Fruit fly (Drosophila melanogaster): ENCODE measurements around the gene CG6026.

The CG6026 gene

dm6 chr3R:19088962-19089597 lies 55.7 kb downstream of the CG6026 start (continued):
- TF ChIP-seq CG34376 (GFP tag; optimal IDR thresholded peaks at IDR 0.05) (peak; percentile 37), CG18619 (GFP tag; optimal IDR thresholded peaks at IDR 0.05) (no peak), Dfd (GFP tag; optimal IDR thresholded peaks at IDR 0.05) (no peak), chinmo (GFP tag; IDR thresholded peaks at IDR 0.05; ENCODE audit: partially characterized antibody) (0 out of 4 replicates have a peak, but pooled peaks have one; percentile 5), CG18011 (GFP tag; optimal IDR thresholded peaks at IDR 0.05) (no peak), NFAT (GFP tag; IDR thresholded peaks at IDR 0.05) (no peak), z (GFP tag; IDR thresholded peaks at IDR 0.05) (no peak), nerfin-1 (tag; optimal IDR thresholded peaks at IDR 0.05) (no peak), CG8388 (GFP tag; optimal IDR thresholded peaks at IDR 0.05) (no peak), CG8089 (GFP tag; optimal IDR thresholded peaks at IDR 0.05) (no peak), Asciz (GFP tag; optimal IDR thresholded peaks at IDR 0.05) (no peak), toy (GFP tag; IDR thresholded peaks at IDR 0.05) (no peak), prd (optimal IDR thresholded peaks at IDR 0.05) (no peak), prd (GFP tag; IDR thresholded peaks at IDR 0.05) (no peak), CG17829 (tag; optimal IDR thresholded peaks at IDR 0.05) (no peak), Sry-δ (GFP tag; optimal IDR thresholded peaks at IDR 0.05) (no peak), H15 (GFP tag; IDR thresholded peaks at IDR 0.05) (no peak), her (GFP tag; optimal IDR thresholded peaks at IDR 0.05) (no peak), Hand (GFP tag; optimal IDR thresholded peaks at IDR 0.05) (no peak), Ravus (GFP tag; IDR thresholded peaks at IDR 0.05) (no peak), Hmr (GFP tag; optimal IDR thresholded peaks at IDR 0.05) (no peak), trem (tag; optimal IDR thresholded peaks at IDR 0.05) (no peak), fd64A (GFP tag; optimal IDR thresholded peaks at IDR 0.05) (no peak), wdn (GFP tag; IDR thresholded peaks at IDR 0.05) (no peak), kay (GFP tag; optimal IDR thresholded peaks at IDR 0.05) (no peak), chm (GFP tag; IDR thresholded peaks at IDR 0.05) (no peak), pan (optimal IDR thresholded peaks at IDR 0.05) (no peak), pan (GFP tag; optimal IDR thresholded peaks at IDR 0.05 in 1 of 2, IDR thresholded peaks at IDR 0.05 in 1 of 2) (peak in 1 of 2 experiments; percentile 16), cwo (GFP tag; optimal IDR thresholded peaks at IDR 0.05) (peak; percentile 20), sug (tag; optimal IDR thresholded peaks at IDR 0.05) (peak; percentile 96), NfI (GFP tag; optimal IDR thresholded peaks at IDR 0.05) (no peak), Meics (GFP tag; optimal IDR thresholded peaks at IDR 0.05) (no peak), CG9932 (GFP tag; IDR thresholded peaks at IDR 0.05) (no peak), CG32532 (GFP tag; IDR thresholded peaks at IDR 0.05) (no peak), CG12299 (tag; optimal IDR thresholded peaks at IDR 0.05) (no peak), Dll (GFP tag; IDR thresholded peaks at IDR 0.05; ENCODE audit: partially characterized antibody) (no peak), twi (tag; optimal IDR thresholded peaks at IDR 0.05) (no peak), exex (tag; optimal IDR thresholded peaks at IDR 0.05) (peak; percentile 85), caup (GFP tag; optimal IDR thresholded peaks at IDR 0.05; ENCODE audit: severe bottlenecking) (peak; percentile 16), CG9797 (GFP tag; optimal IDR thresholded peaks at IDR 0.05) (no peak), sd (tag; optimal IDR thresholded peaks at IDR 0.05) (peak; percentile 93), CG2116 (GFP tag; optimal IDR thresholded peaks at IDR 0.05) (no peak), cas (GFP tag; IDR thresholded peaks at IDR 0.05) (no peak), CG10431 (GFP tag; optimal IDR thresholded peaks at IDR 0.05) (no peak), Gsc (GFP tag; IDR thresholded peaks at IDR 0.05) (no peak), CG6854 (GFP tag; optimal IDR thresholded peaks at IDR 0.05) (no peak), vnd (GFP tag; IDR thresholded peaks at IDR 0.05; ENCODE audit: partially characterized antibody) (no peak), esg (GFP tag; conservative IDR thresholded peaks at IDR 0.05) (no peak), CG9215 (GFP tag; IDR thresholded peaks at IDR 0.05) (no peak), grn (GFP tag; optimal IDR thresholded peaks at IDR 0.05) (no peak), CG12659 (GFP tag; optimal IDR thresholded peaks at IDR 0.05) (no peak)
